Fruit fly (Drosophila melanogaster) whole organism, prepupa: ENCODE measurements around the gene CG9777.

ENCODE experiments used
- Blimp-1 ChIP-seq: fragments of 200-800 bp; sonication (Bioruptor generic); optimal IDR thresholded peaks from 3 replicates; lab custom pipeline; 2017; ENCODE audit warnings: missing biosample characterization, missing genetic modification characterization, mild to moderate bottlenecking, moderate library complexity, missing genetic modification reagents
- CG10631 ChIP-seq: fragments of 200-800 bp; sonication (Bioruptor generic); optimal IDR thresholded peaks from 2 replicates; lab custom pipeline; 2016; ENCODE audit warnings: missing biosample characterization, missing genetic modification characterization
- CG11294 ChIP-seq: fragments of 200-800 bp; sonication (Bioruptor generic); IDR thresholded peaks from 2 replicates; pipeline ENCODE4 v1.3.6; 2022; ENCODE audit warnings: missing biosample characterization, missing genetic modification characterization
- CG11762 ChIP-seq: fragments of 200-800 bp; sonication (Bioruptor generic); optimal IDR thresholded peaks from 3 replicates; lab custom pipeline; 2016; ENCODE audit warnings: missing biosample characterization, missing genetic modification characterization; ENCODE audit not compliant: insufficient read depth
- CG11902 ChIP-seq: fragments of 200-800 bp; sonication (Bioruptor generic); optimal IDR thresholded peaks from 3 replicates; lab custom pipeline; 2016; ENCODE audit warnings: missing biosample characterization, missing genetic modification characterization
- CG15336 ChIP-seq: fragments of 200-800 bp; sonication (Bioruptor generic); IDR thresholded peaks from 2 replicates; pipeline ENCODE4 v1.3.6; 2022; ENCODE audit warnings: missing biosample characterization, missing genetic modification characterization
- CG1621 ChIP-seq: fragments of 200-800 bp; sonication (Bioruptor generic); optimal IDR thresholded peaks from 3 replicates; lab custom pipeline; 2018; ENCODE audit warnings: missing biosample characterization, mild to moderate bottlenecking, missing genetic modification characterization
- CG16779 ChIP-seq: fragments of 200-800 bp; sonication (Bioruptor generic); optimal IDR thresholded peaks from 3 replicates; lab custom pipeline; 2017; ENCODE audit warnings: missing biosample characterization, mild to moderate bottlenecking, missing genetic modification characterization
- CG3032 ChIP-seq: fragments of 200-800 bp; optimal IDR thresholded peaks from 2 replicates; lab custom pipeline; 2019; ENCODE audit warnings: missing biosample characterization, mild to moderate bottlenecking, missing genetic modification characterization, moderate library complexity
- CG31627 ChIP-seq: fragments of 200-800 bp; sonication (Bioruptor generic); optimal IDR thresholded peaks from 3 replicates; lab custom pipeline; 2016; ENCODE audit warnings: missing biosample characterization, missing genetic modification characterization
- CG32006 ChIP-seq: fragments of 200-800 bp; sonication (Bioruptor generic); optimal IDR thresholded peaks from 3 replicates; lab custom pipeline; 2017; ENCODE audit warnings: missing biosample characterization, mild to moderate bottlenecking, missing genetic modification characterization
- CG3919 ChIP-seq: fragments of 200-800 bp; sonication (Bioruptor generic); optimal IDR thresholded peaks from 3 replicates; lab custom pipeline; 2016; ENCODE audit warnings: missing biosample characterization, missing genetic modification characterization
- CG4318 ChIP-seq: fragments of 200-800 bp; sonication (Bioruptor generic); optimal IDR thresholded peaks from 3 replicates; lab custom pipeline; 2017; ENCODE audit warnings: missing biosample characterization, mild to moderate bottlenecking, missing genetic modification characterization
- CG6163 ChIP-seq: fragments of 200-800 bp; sonication (Bioruptor generic); IDR thresholded peaks from 3 replicates; pipeline ENCODE4 v1.3.6; 2022; ENCODE audit warnings: missing biosample characterization, missing genetic modification characterization
- CG6276 ChIP-seq: fragments of 200-800 bp; sonication (Bioruptor generic); optimal IDR thresholded peaks from 2 replicates; lab custom pipeline; 2017; ENCODE audit warnings: missing biosample characterization, mild to moderate bottlenecking, missing genetic modification characterization
- CG6854 ChIP-seq: fragments of 200-800 bp; sonication (Bioruptor generic); optimal IDR thresholded peaks from 2 replicates; lab custom pipeline; 2017; ENCODE audit warnings: missing biosample characterization, mild to moderate bottlenecking, missing genetic modification characterization
- CG7368 ChIP-seq: fragments of 200-800 bp; sonication (Bioruptor generic); optimal IDR thresholded peaks from 3 replicates; lab custom pipeline; 2016; ENCODE audit warnings: missing biosample characterization, missing genetic modification characterization
- CG8119 ChIP-seq: fragments of 200-800 bp; sonication (Bioruptor generic); IDR thresholded peaks from 3 replicates; pipeline ENCODE4 v1.3.6; 2022; ENCODE audit warnings: missing biosample characterization, missing genetic modification characterization
- CG8319 ChIP-seq: fragments of 200-800 bp; sonication (Bioruptor generic); optimal IDR thresholded peaks from 3 replicates; lab custom pipeline; 2016; ENCODE audit warnings: missing biosample characterization, missing genetic modification characterization
- CG8632 ChIP-seq: fragments of 200-800 bp; sonication (Bioruptor generic); optimal IDR thresholded peaks from 3 replicates; lab custom pipeline; 2016; ENCODE audit warnings: missing biosample characterization, missing genetic modification characterization
- CG9139 ChIP-seq: fragments of 200-800 bp; sonication (Bioruptor generic); optimal IDR thresholded peaks from 3 replicates; lab custom pipeline; 2017; ENCODE audit warnings: missing biosample characterization, mild to moderate bottlenecking, missing genetic modification characterization
- Eip75B ChIP-seq: fragments of 200-800 bp; sonication (Bioruptor generic); optimal IDR thresholded peaks from 3 replicates; lab custom pipeline; 2016; ENCODE audit warnings: missing biosample characterization, missing genetic modification characterization
- Eip78C ChIP-seq: fragments of 200-800 bp; sonication (Bioruptor generic); peaks from one replicate; lab custom pipeline; 2016; ENCODE audit warnings: missing biosample characterization, missing genetic modification characterization
- Ets21C ChIP-seq: fragments of 200-800 bp; sonication (Bioruptor generic); optimal IDR thresholded peaks from 3 replicates; lab custom pipeline; 2016; ENCODE audit warnings: missing biosample characterization, missing genetic modification characterization
- Gug ChIP-seq: fragments of 200-800 bp; sonication (Bioruptor generic); IDR thresholded peaks from 2 replicates; pipeline ENCODE4 v1.3.6; 2022; ENCODE audit warnings: missing biosample characterization, missing genetic modification characterization
- Hr38 ChIP-seq: sonication (Bioruptor generic); optimal IDR thresholded peaks from 2 replicates; lab custom pipeline; 2016; ENCODE audit warnings: missing biosample characterization, missing genetic modification characterization
- Hr4 ChIP-seq: fragments of 200-800 bp; sonication (Bioruptor generic); optimal IDR thresholded peaks from 3 replicates; lab custom pipeline; 2016; ENCODE audit warnings: missing biosample characterization, missing genetic modification characterization
- Met ChIP-seq: fragments of 200-800 bp; sonication (Bioruptor generic); optimal IDR thresholded peaks from 3 replicates; lab custom pipeline; 2016; ENCODE audit warnings: missing biosample characterization, missing genetic modification characterization
- OdsH ChIP-seq: fragments of 200-800 bp; sonication (Bioruptor generic); optimal IDR thresholded peaks from 3 replicates; lab custom pipeline; 2016; ENCODE audit warnings: missing biosample characterization, missing genetic modification characterization
- Smox ChIP-seq: fragments of 200-800 bp; sonication (Bioruptor generic); optimal IDR thresholded peaks from 3 replicates; lab custom pipeline; 2016; ENCODE audit warnings: missing biosample characterization, missing genetic modification characterization
- Sox102F ChIP-seq: fragments of 200-800 bp; sonication (Bioruptor generic); optimal IDR thresholded peaks from 2 replicates; lab custom pipeline; 2016; ENCODE audit warnings: missing biosample characterization, mild to moderate bottlenecking, missing genetic modification characterization
- Sox14 ChIP-seq: fragments of 200-800 bp; sonication (Bioruptor generic); optimal IDR thresholded peaks from 3 replicates; lab custom pipeline; 2016; ENCODE audit warnings: missing biosample characterization, missing genetic modification characterization
- Sox15 ChIP-seq: fragments of 200-800 bp; sonication (Bioruptor generic); optimal IDR thresholded peaks from 3 replicates; lab custom pipeline; 2016; ENCODE audit warnings: missing biosample characterization, missing genetic modification characterization
- achi ChIP-seq: fragments of 200-800 bp; sonication (Bioruptor generic); optimal IDR thresholded peaks from 3 replicates; lab custom pipeline; 2016; ENCODE audit warnings: missing biosample characterization, missing genetic modification characterization
- acj6 ChIP-seq: fragments of 200-800 bp; sonication (Bioruptor generic); optimal IDR thresholded peaks from 3 replicates; lab custom pipeline; 2016; ENCODE audit warnings: missing biosample characterization, missing genetic modification characterization
- dac ChIP-seq: fragments of 200-800 bp; sonication (Bioruptor generic); optimal IDR thresholded peaks from 2 replicates; lab custom pipeline; 2017; ENCODE audit warnings: missing biosample characterization, mild to moderate bottlenecking, missing genetic modification characterization
- dsx ChIP-seq: fragments of 200-800 bp; optimal IDR thresholded peaks from 3 replicates; lab custom pipeline; 2019; ENCODE audit warnings: missing biosample characterization, mild to moderate bottlenecking, missing genetic modification characterization, moderate library complexity; ENCODE audit not compliant: poor library complexity, severe bottlenecking
- eg ChIP-seq: fragments of 200-800 bp; sonication (Bioruptor generic); IDR thresholded peaks from 3 replicates; pipeline ENCODE4 v1.3.6; 2022; ENCODE audit warnings: missing biosample characterization, missing genetic modification characterization
- esn ChIP-seq: fragments of 200-800 bp; sonication (Bioruptor generic); optimal IDR thresholded peaks from 2 replicates; lab custom pipeline; 2016; ENCODE audit warnings: missing biosample characterization, mild to moderate bottlenecking, missing genetic modification characterization, moderate library complexity
- fd59A ChIP-seq: fragments of 200-800 bp; sonication (Bioruptor generic); optimal IDR thresholded peaks from 2 replicates; lab custom pipeline; 2017; ENCODE audit warnings: missing biosample characterization, mild to moderate bottlenecking, missing genetic modification characterization, missing genetic modification reagents
- lz ChIP-seq: fragments of 200-800 bp; sonication (Bioruptor generic); optimal IDR thresholded peaks from 3 replicates; lab custom pipeline; 2016; ENCODE audit warnings: missing biosample characterization, missing genetic modification characterization
- net ChIP-seq: fragments of 200-800 bp; sonication (Bioruptor generic); optimal IDR thresholded peaks from 3 replicates; lab custom pipeline; 2016; ENCODE audit warnings: missing biosample characterization, missing genetic modification characterization
- pdm3 ChIP-seq: fragments of 200-800 bp; sonication (Bioruptor generic); optimal IDR thresholded peaks from 3 replicates; lab custom pipeline; 2016; ENCODE audit warnings: missing biosample characterization, missing genetic modification characterization
- spab ChIP-seq: fragments of 200-800 bp; sonication (Bioruptor generic); optimal IDR thresholded peaks from 2 replicates; lab custom pipeline; 2017; ENCODE audit warnings: missing biosample characterization, mild to moderate bottlenecking, missing genetic modification characterization, missing genetic modification reagents
- ss ChIP-seq, 2 experiments: fragments of 200-800 bp; sonication (Bioruptor generic); optimal IDR thresholded peaks; 2 replicates in 1 of 2; 3 replicates in 1 of 2; lab custom pipeline; 2017 to 2018; ENCODE audit warnings: mild to moderate bottlenecking in 2 of 2, missing biosample characterization in 2 of 2, missing genetic modification characterization in 2 of 2, moderate library complexity in 1 of 2
- svp ChIP-seq: fragments of 200-800 bp; sonication (Bioruptor generic); peaks from one replicate; lab custom pipeline; 2016; ENCODE audit warnings: missing biosample characterization, missing genetic modification characterization
- vri ChIP-seq: fragments of 200-800 bp; sonication (Bioruptor generic); optimal IDR thresholded peaks from 3 replicates; lab custom pipeline; 2016; ENCODE audit warnings: missing biosample characterization, mild to moderate bottlenecking, missing genetic modification characterization

Gene CG9777

dm6 chrX:16610601-16611058, 21.4 kb downstream of the CG9777 start, which contains the start of gene mbt:
TSS of gene mbt (plus strand) at chrX:16610685.
- TF ChIP-seq CG15336 = no peak
- TF ChIP-seq esn = peak; percentile 22
- TF ChIP-seq Eip78C (GFP tag; lab: Kevin White, UChicago) = peak; percentile 10
- TF ChIP-seq CG11902 (GFP tag; lab: Kevin White, UChicago) = no peak
- TF ChIP-seq CG6854 = peak; percentile 4
- TF ChIP-seq ss (GFP tag; optimal IDR thresholded peaks at IDR 0.05; lab: Kevin White, UChicago) = peak; percentile 31 to 58
- TF ChIP-seq Eip75B = no peak
- peak; percentile 22; the same call in 1 of the 3 replicates for TF ChIP-seq CG8119 (GFP tag; lab: Robert Waterston, UW)
- TF ChIP-seq Sox102F (GFP tag; lab: Kevin White, UChicago) = no peak
- TF ChIP-seq CG8632 = no peak
- peak; percentile 15 for TF ChIP-seq Sox14 (GFP tag; lab: Kevin White, UChicago)
- TF ChIP-seq eg (GFP tag; lab: Robert Waterston, UW) = 0 out of 3 replicates have a peak, but pooled peaks have one; percentile 11
- TF ChIP-seq Sox15 (GFP tag; lab: Kevin White, UChicago) = no peak
- TF ChIP-seq dsx (GFP tag; lab: Kevin White, UChicago) = peak; percentile 20

DNA sequence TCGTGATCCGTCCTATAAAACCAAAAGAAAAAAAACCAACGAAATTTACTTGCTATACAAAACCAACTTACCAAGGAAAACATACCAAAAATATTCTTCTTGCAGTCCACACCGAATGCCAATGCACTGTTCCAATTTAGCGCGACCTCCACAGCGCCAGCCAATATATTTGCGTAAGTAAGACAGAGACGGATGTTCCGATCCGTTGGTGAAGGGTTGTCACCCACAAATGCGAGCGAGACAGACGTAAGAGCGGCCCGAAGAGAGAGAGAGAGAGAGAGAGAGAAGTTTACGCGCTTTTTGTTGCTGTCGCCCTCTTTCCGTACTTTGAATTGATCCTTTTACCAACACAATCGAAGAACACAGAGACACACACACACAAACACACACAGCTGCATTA, 24.2 kb downstream of the CG9777 start:
- no peak for TF ChIP-seq acj6 (GFP tag; lab: Kevin White, UChicago)
- TF ChIP-seq CG1621 (tag; lab: Kevin White, UChicago) = peak; percentile 45
- TF ChIP-seq ss (GFP tag; optimal IDR thresholded peaks at IDR 0.05; lab: Kevin White, UChicago) = peak in 1 of 2 experiments; percentile 4

- TF ChIP-seq CG15336 (peak; percentile 90), Hr38 (GFP tag; lab: Kevin White, UChicago) (no peak), spab (GFP tag; lab: Kevin White, UChicago) (peak; percentile 95), CG10631 (no peak), lz (GFP tag; lab: Kevin White, UChicago) (peak; percentile 42), CG11762 (peak; percentile 83), net (GFP tag; lab: Kevin White, UChicago) (peak; percentile 94), CG32006 (peak; percentile 67), Ets21C (GFP tag; lab: Kevin White, UChicago) (no peak), CG31627 (GFP tag; lab: Kevin White, UChicago) (no peak), CG11294 (GFP tag; lab: Robert Waterston, UW) (peak; percentile 34; the same call in 1 of the 2 replicates), ss (GFP tag; optimal IDR thresholded peaks at IDR 0.05; lab: Kevin White, UChicago) (peak; percentile 99 to 100), esn (peak; percentile 69), CG9139 (GFP tag; lab: Kevin White, UChicago) (peak; percentile 99), Blimp-1 (GFP tag; lab: Kevin White, UChicago) (peak; percentile 65), CG8319 (GFP tag; lab: Kevin White, UChicago) (peak; percentile 82), Gug (GFP tag; lab: Robert Waterston, UW) (peak; percentile 76), Smox (no peak), Hr4 (GFP tag; lab: Kevin White, UChicago) (no peak), OdsH (GFP tag; lab: Kevin White, UChicago) (peak; percentile 74), achi (peak; percentile 79), pdm3 (GFP tag; lab: Kevin White, UChicago) (peak; percentile 85), CG6163 (GFP tag; lab: Robert Waterston, UW) (peak; percentile 99), dac (peak; percentile 71), CG6276 (GFP tag; lab: Kevin White, UChicago) (peak; percentile 90), eg (GFP tag; lab: Robert Waterston, UW) (peak; percentile 96), dsx (GFP tag; lab: Kevin White, UChicago) (peak; percentile 96), CG3919 (GFP tag; lab: Kevin White, UChicago) (peak; percentile 81), CG4318 (GFP tag; lab: Kevin White, UChicago) (no peak), Sox14 (GFP tag; lab: Kevin White, UChicago) (peak; percentile 56), CG16779 (tag; lab: Kevin White, UChicago) (peak; percentile 98), CG3032 (tag; lab: Kevin White, UChicago) (peak; percentile 86), Met (no peak), CG7368 (GFP tag; lab: Kevin White, UChicago) (peak; percentile 87), vri (GFP tag; lab: Kevin White, UChicago) (peak; percentile 86), svp (GFP tag; lab: Kevin White, UChicago) (no peak), fd59A (peak; percentile 86), Eip75B (peak; percentile 83)
Measured at dm6 chrX:16599770-16600169, 32.3 kb downstream of the CG9777 start.
